Worm (Caenorhabditis elegans) whole organism, young adult: ENCODE results near the gene nspe-2.

Experiments used
- B0019.2 ChIP-seq: fragments of 200-800 bp; sonication (Bioruptor generic); conservative IDR thresholded peaks from 2 replicates; pipeline ENCODE4 v1.3.6; 2022; ENCODE audit warnings: missing genetic modification reagents, missing genetic modification characterization, missing compliant biosample characterization
- B0261.1 ChIP-seq: sonication (generic microtip); optimal IDR thresholded peaks from 2 replicates; lab custom pipeline; 2016; ENCODE audit warnings: mild to moderate bottlenecking, missing genetic modification characterization, moderate library complexity, missing compliant biosample characterization
- B0336.3 ChIP-seq: fragments of 200-800 bp; sonication (Bioruptor generic); IDR thresholded peaks from 2 replicates; pipeline ENCODE4 v1.3.6; 2022; ENCODE audit warnings: missing genetic modification characterization, missing compliant biosample characterization
- D2030.7 ChIP-seq: fragments of 200-800 bp; sonication (Bioruptor generic); IDR thresholded peaks from 2 replicates; pipeline ENCODE4 v1.3.6; 2022; ENCODE audit warnings: missing genetic modification reagents, missing genetic modification characterization, missing compliant biosample characterization
- F10E7.11 ChIP-seq: sonication (generic microtip); optimal IDR thresholded peaks from 2 replicates; lab custom pipeline; 2017; ENCODE audit warnings: mild to moderate bottlenecking, missing genetic modification characterization, moderate library complexity, missing compliant biosample characterization
- F22D6.2 ChIP-seq: sonication (generic microtip); optimal IDR thresholded peaks from 2 replicates; lab custom pipeline; 2016; ENCODE audit warnings: mild to moderate bottlenecking, missing genetic modification characterization, missing compliant biosample characterization
- F39B2.1 ChIP-seq: fragments of 200-800 bp; sonication (Bioruptor generic); IDR thresholded peaks from 2 replicates; pipeline ENCODE4 v1.3.6; 2022; ENCODE audit warnings: missing genetic modification reagents, missing genetic modification characterization, missing compliant biosample characterization
- F49E8.2 ChIP-seq: sonication (generic microtip); optimal IDR thresholded peaks from 3 replicates; lab custom pipeline; 2017; ENCODE audit warnings: missing genetic modification characterization, mild to moderate bottlenecking, missing compliant biosample characterization, antibody characterized with exemption, moderate library complexity; ENCODE audit not compliant: insufficient read depth
- T26A5.8 ChIP-seq: sonication (generic microtip); optimal IDR thresholded peaks from 2 replicates; lab custom pipeline; 2016; ENCODE audit warnings: missing genetic modification characterization, missing compliant biosample characterization
- Y56A3A.18 ChIP-seq: fragments of 200-800 bp; sonication (Bioruptor generic); IDR thresholded peaks from 2 replicates; pipeline ENCODE4 v1.3.6; 2022; ENCODE audit warnings: missing genetic modification reagents, missing genetic modification characterization, missing compliant biosample characterization
- aptf-2 ChIP-seq: fragments of 200-800 bp; sonication (Bioruptor generic); conservative IDR thresholded peaks from 2 replicates; pipeline ENCODE4 v1.3.6; 2022; ENCODE audit warnings: missing genetic modification reagents, missing genetic modification characterization, missing compliant biosample characterization
- atf-7 ChIP-seq: sonication (generic microtip); optimal IDR thresholded peaks from 2 replicates; lab custom pipeline; 2017; ENCODE audit warnings: mild to moderate bottlenecking, missing genetic modification characterization, missing compliant biosample characterization
- attf-6 ChIP-seq: fragments of 200-800 bp; sonication (Bioruptor generic); IDR thresholded peaks from 2 replicates; pipeline ENCODE4 v1.3.6; 2022; ENCODE audit warnings: missing genetic modification reagents, missing genetic modification characterization, missing compliant biosample characterization
- bed-1 ChIP-seq: fragments of 200-800 bp; sonication (Bioruptor generic); IDR thresholded peaks from 2 replicates; pipeline ENCODE4 v1.3.6; 2022; ENCODE audit warnings: missing genetic modification reagents, missing genetic modification characterization, missing compliant biosample characterization
- chd-7 ChIP-seq: sonication (generic microtip); optimal IDR thresholded peaks from 2 replicates; lab custom pipeline; 2016; ENCODE audit warnings: mild to moderate bottlenecking, missing genetic modification characterization, moderate library complexity, missing compliant biosample characterization
- efl-1 ChIP-seq: fragments of 150-350 bp; optimal IDR thresholded peaks from 2 replicates; lab custom pipeline; 2014; ENCODE audit warnings: missing biosample characterization, missing genetic modification reagents, missing genetic modification characterization
- egl-44 ChIP-seq: fragments of 200-800 bp; sonication (Bioruptor generic); IDR thresholded peaks from 2 replicates; pipeline ENCODE4 v1.3.6; 2022; ENCODE audit warnings: missing genetic modification reagents, missing genetic modification characterization, missing compliant biosample characterization
- gei-17 ChIP-seq: fragments of 200-800 bp; sonication (Bioruptor generic); optimal IDR thresholded peaks from 2 replicates; lab custom pipeline; 2018; ENCODE audit warnings: mild to moderate bottlenecking, missing genetic modification characterization, missing compliant biosample characterization
- hmg-1.2 ChIP-seq: fragments of 200-800 bp; sonication (Bioruptor generic); IDR thresholded peaks from 2 replicates; pipeline ENCODE4 v1.3.6; 2022; ENCODE audit warnings: missing genetic modification reagents, missing genetic modification characterization, missing compliant biosample characterization
- hsf-1 ChIP-seq: fragments of 200-800 bp; sonication (Bioruptor generic); IDR thresholded peaks from 2 replicates; pipeline ENCODE4 v1.3.6; 2022; ENCODE audit warnings: missing genetic modification reagents, missing genetic modification characterization, missing compliant biosample characterization
- let-526 ChIP-seq: fragments of 200-800 bp; sonication (Bioruptor generic); IDR thresholded peaks from 2 replicates; pipeline ENCODE4 v1.3.6; 2022; ENCODE audit warnings: missing genetic modification reagents, missing genetic modification characterization, missing compliant biosample characterization
- let-607 ChIP-seq, 2 experiments: fragments of 200-800 bp in 1 of 2; sonication (Bioruptor generic) in 1 of 2; sonication (generic microtip) in 1 of 2; optimal IDR thresholded peaks; 2 replicates each; lab custom pipeline; 2016 to 2018; ENCODE audit warnings: mild to moderate bottlenecking in 2 of 2, missing compliant biosample characterization in 2 of 2, missing genetic modification characterization in 2 of 2, moderate library complexity in 2 of 2, missing genotype in 1 of 2
- lin-35 ChIP-seq, 3 experiments: fragments of 150-350 bp in 2 of 3; sonication (generic microtip) in 1 of 3; optimal IDR thresholded peaks; 2 replicates each; lab custom pipeline; 2014 to 2018; ENCODE audit warnings: missing biosample characterization in 3 of 3, missing genetic modification characterization in 3 of 3, missing genetic modification reagents in 3 of 3
- lin-40 ChIP-seq: sonication (generic microtip); optimal IDR thresholded peaks from 2 replicates; lab custom pipeline; 2016; ENCODE audit warnings: missing genetic modification characterization, mild to moderate bottlenecking, missing compliant biosample characterization, missing genotype, missing genetic modification reagents
- madf-6 ChIP-seq: fragments of 200-800 bp; sonication (Bioruptor generic); IDR thresholded peaks from 2 replicates; pipeline ENCODE4 v1.3.6; 2022; ENCODE audit warnings: missing genetic modification reagents, missing genetic modification characterization, missing compliant biosample characterization
- madf-8 ChIP-seq: fragments of 200-800 bp; sonication (Bioruptor generic); conservative IDR thresholded peaks from 2 replicates; pipeline ENCODE4 v1.3.6; 2022; ENCODE audit warnings: missing genetic modification reagents, missing genetic modification characterization, missing compliant biosample characterization
- mes-4 ChIP-seq: sonication (generic microtip); optimal IDR thresholded peaks from 2 replicates; lab custom pipeline; 2016; ENCODE audit warnings: missing genotype, missing genetic modification characterization, missing compliant biosample characterization
- mxl-1 ChIP-seq: sonication (generic microtip); optimal IDR thresholded peaks from 2 replicates; lab custom pipeline; 2016; ENCODE audit warnings: missing genetic modification characterization, missing compliant biosample characterization
- nhr-120 ChIP-seq: fragments of 200-800 bp; sonication (Bioruptor generic); IDR thresholded peaks from 2 replicates; pipeline ENCODE4 v1.3.6; 2022; ENCODE audit warnings: missing genetic modification characterization, missing compliant biosample characterization
- nhr-80 ChIP-seq: sonication (generic microtip); optimal IDR thresholded peaks from 2 replicates; lab custom pipeline; 2016; ENCODE audit warnings: missing genetic modification characterization, missing compliant biosample characterization
- pha-4 ChIP-seq: fragments of 150-350 bp; sonication (generic microtip); optimal IDR thresholded peaks from 2 replicates; lab custom pipeline; 2014; ENCODE audit warnings: missing biosample characterization, missing genetic modification reagents, missing genetic modification characterization
- rcor-1 ChIP-seq: fragments of 200-800 bp; sonication (Bioruptor generic); IDR thresholded peaks from 2 replicates; pipeline ENCODE4 v1.3.6; 2022; ENCODE audit warnings: missing genetic modification reagents, missing genetic modification characterization, missing compliant biosample characterization
- rec-8 ChIP-seq, 2 experiments: sonication (generic microtip); optimal IDR thresholded peaks; 2 replicates each; lab custom pipeline; 2016; ENCODE audit warnings: mild to moderate bottlenecking in 2 of 2, missing genetic modification characterization in 2 of 2, missing genetic modification reagents in 2 of 2, missing genotype in 2 of 2, missing biosample characterization in 1 of 2, missing compliant biosample characterization in 1 of 2, moderate library complexity in 1 of 2
- sea-2 ChIP-seq: fragments of 200-800 bp; sonication (Bioruptor generic); IDR thresholded peaks from 2 replicates; pipeline ENCODE4 v1.3.6; 2022; ENCODE audit warnings: missing genetic modification characterization, missing compliant biosample characterization
- snpc-3.4 ChIP-seq: sonication (generic microtip); optimal IDR thresholded peaks from 2 replicates; lab custom pipeline; 2017; ENCODE audit warnings: missing genetic modification characterization, mild to moderate bottlenecking, missing compliant biosample characterization, antibody characterized with exemption, moderate library complexity, missing genotype, missing genetic modification reagents
- snpc-4 ChIP-seq, 5 experiments: fragments of 150-350 bp in 1 of 5; sonication (generic microtip) in 4 of 5; optimal IDR thresholded peaks; 2 replicates each; lab custom pipeline; 2014 to 2018; ENCODE audit warnings: missing genetic modification characterization in 5 of 5, missing biosample characterization in 3 of 5, antibody characterized with exemption in 2 of 5, mild to moderate bottlenecking in 2 of 5, missing compliant biosample characterization in 2 of 5, missing genotype in 2 of 5, moderate library complexity in 2 of 5, missing genetic modification reagents in 1 of 5
- sptf-2 ChIP-seq: fragments of 200-800 bp; sonication (Bioruptor generic); optimal IDR thresholded peaks from 2 replicates; lab custom pipeline; 2018; ENCODE audit warnings: mild to moderate bottlenecking, missing genetic modification characterization, missing compliant biosample characterization
- tbx-9 ChIP-seq: sonication (generic microtip); optimal IDR thresholded peaks from 2 replicates; lab custom pipeline; 2016; ENCODE audit warnings: borderline replicate concordance, missing genetic modification characterization, inconsistent platforms, missing compliant biosample characterization
- zfh-2 ChIP-seq: fragments of 200-800 bp; sonication (Bioruptor generic); conservative IDR thresholded peaks from 2 replicates; pipeline ENCODE4 v1.3.6; 2022; ENCODE audit warnings: missing genetic modification reagents, missing genetic modification characterization, missing compliant biosample characterization
- ztf-26 ChIP-seq: sonication (generic microtip); optimal IDR thresholded peaks from 2 replicates; lab custom pipeline; 2017; ENCODE audit warnings: missing genetic modification characterization, missing compliant biosample characterization
- ztf-6 ChIP-seq: fragments of 200-800 bp; sonication (Bioruptor generic); IDR thresholded peaks from 2 replicates; pipeline ENCODE4 v1.3.6; 2022; ENCODE audit warnings: missing genetic modification reagents, missing genetic modification characterization, missing compliant biosample characterization

nspe-2 gene

DNA sequence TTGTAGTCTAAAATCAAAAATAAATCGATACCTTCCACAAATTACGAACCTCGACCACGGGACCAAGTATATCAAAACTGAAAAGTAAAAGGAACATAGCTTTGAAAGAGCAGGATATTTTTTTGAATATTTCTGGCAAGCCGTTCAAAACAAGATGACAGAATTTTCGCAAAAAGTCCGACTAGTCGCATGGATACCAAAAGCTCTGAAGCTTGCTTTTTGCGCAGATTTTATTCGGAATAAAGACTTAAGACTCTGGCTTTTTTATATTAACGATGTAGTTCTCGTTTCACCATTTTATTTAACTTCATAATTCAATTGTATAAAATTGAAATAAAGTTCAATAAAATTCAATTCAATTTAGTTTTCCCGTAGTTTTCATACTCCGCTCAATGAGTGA, 45.6 kb downstream of the nspe-2 start, which contains the start of gene Y38E10A.2:
TSS of gene Y38E10A.2 (minus strand) at position 101 of the 400 bp plus-strand sequence.
- no peak for TF ChIP-seq chd-7
- no peak for TF ChIP-seq bed-1 (GFP tag; lab: Robert Waterston, UW)
- TF ChIP-seq hmg-1.2 (GFP tag; lab: Robert Waterston, UW): no peak
- TF ChIP-seq Y56A3A.18 (GFP tag; lab: Robert Waterston, UW): no peak
- TF ChIP-seq hsf-1: no peak
- TF ChIP-seq F39B2.1 (GFP tag; lab: Robert Waterston, UW): no peak
- no peak for TF ChIP-seq madf-6

DNA sequence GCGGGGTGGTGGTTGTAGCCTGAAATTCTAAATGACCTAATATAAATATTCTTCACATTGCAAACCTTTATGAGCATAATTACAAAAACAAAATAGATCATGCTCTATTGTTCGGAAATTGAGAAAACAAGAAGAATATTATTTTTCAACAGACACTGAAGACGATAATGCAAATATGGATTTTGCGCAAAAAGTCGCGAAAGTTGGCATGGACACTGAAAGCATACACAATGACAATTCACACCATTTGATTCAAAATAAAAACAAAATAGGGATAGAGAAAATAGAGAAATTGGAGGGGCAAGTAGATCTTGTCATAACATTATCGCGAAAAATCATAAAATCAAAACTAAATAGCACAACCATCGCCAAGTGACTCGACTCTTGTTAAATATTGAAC, 46.4 kb downstream of the nspe-2 start, which contains the start of gene Y38E10A.35:
TSS of gene Y38E10A.35 (minus strand) at position 101 of the 400 bp plus-strand sequence.
- no peak for TF ChIP-seq F10E7.11
- no peak for TF ChIP-seq pha-4 (tag; lab: Kevin White, UChicago)
- TF ChIP-seq let-526 (GFP tag; lab: Robert Waterston, UW): no peak
- no peak for TF ChIP-seq F22D6.2 (tag; lab: Kevin White, UChicago)
- TF ChIP-seq T26A5.8: no peak
- no peak for TF ChIP-seq nhr-80 (tag; lab: Kevin White, UChicago)
- TF ChIP-seq Y56A3A.18 (GFP tag; lab: Robert Waterston, UW): no peak
- no peak for TF ChIP-seq sptf-2 (GFP tag; lab: Kevin White, UChicago)
- no peak for TF ChIP-seq mes-4
- no peak for TF ChIP-seq snpc-4 (GFP tag; optimal IDR thresholded peaks at IDR 0.05; lab: Kevin White, UChicago)
- TF ChIP-seq snpc-4 (tag; optimal IDR thresholded peaks at IDR 0.05; lab: Kevin White, UChicago): no peak
- TF ChIP-seq snpc-3.4 (tag; lab: Kevin White, UChicago): no peak
- no peak for TF ChIP-seq sea-2 (GFP tag; lab: Robert Waterston, UW)
- TF ChIP-seq efl-1 (GFP tag; lab: Kevin White, UChicago): no peak
- no peak for TF ChIP-seq mxl-1 (tag; lab: Kevin White, UChicago)
- no peak for TF ChIP-seq B0336.3 (GFP tag; lab: Robert Waterston, UW)
- no peak for TF ChIP-seq attf-6 (GFP tag; lab: Robert Waterston, UW)
- no peak for TF ChIP-seq ztf-26 (tag; lab: Kevin White, UChicago)
- no peak for TF ChIP-seq nhr-120
- TF ChIP-seq egl-44 (GFP tag; lab: Robert Waterston, UW): no peak

DNA sequence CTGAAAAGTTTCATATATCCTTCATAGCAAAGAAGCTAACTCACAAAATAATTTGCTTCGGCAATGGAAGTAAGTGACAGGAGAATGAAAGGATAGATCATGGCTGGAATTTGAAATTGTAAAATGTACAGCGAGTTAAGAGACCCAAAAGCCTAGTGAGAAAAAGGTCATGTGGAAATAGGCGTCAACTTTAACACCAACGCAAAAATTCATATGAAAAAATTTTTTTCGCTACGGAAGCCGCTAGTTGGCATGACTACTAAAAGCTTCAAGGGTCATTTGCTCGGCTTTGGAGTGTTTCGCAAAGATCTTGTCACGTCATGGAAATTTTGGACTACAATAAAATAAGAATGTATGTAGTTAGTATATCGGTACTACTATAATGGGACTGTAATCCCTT, 48.7 kb downstream of the nspe-2 start, which contains the start of gene Y38E10A.1:
TSS of gene Y38E10A.1 (minus strand) at position 101 of the 400 bp plus-strand sequence.
- TF ChIP-seq F22D6.2 (tag; lab: Kevin White, UChicago): no peak
- no peak for TF ChIP-seq let-607 (tag; optimal IDR thresholded peaks at IDR 0.05; lab: Kevin White, UChicago)
- no peak for TF ChIP-seq ztf-6 (GFP tag; lab: Robert Waterston, UW)
- TF ChIP-seq aptf-2 (GFP tag; lab: Robert Waterston, UW): no peak
- no peak for TF ChIP-seq lin-35 (GFP tag; optimal IDR thresholded peaks at IDR 0.05; lab: Kevin White, UChicago)
- TF ChIP-seq rec-8 (tag; optimal IDR thresholded peaks at IDR 0.05; lab: Kevin White, UChicago): no peak
- no peak for TF ChIP-seq mxl-1 (tag; lab: Kevin White, UChicago)
- no peak for TF ChIP-seq D2030.7 (GFP tag; lab: Robert Waterston, UW)
- TF ChIP-seq zfh-2 (GFP tag; lab: Robert Waterston, UW): no peak
- TF ChIP-seq tbx-9: no peak
- TF ChIP-seq atf-7 (tag; lab: Kevin White, UChicago): no peak
- TF ChIP-seq madf-8 (GFP tag; lab: Robert Waterston, UW): no peak
- TF ChIP-seq B0261.1: no peak
- TF ChIP-seq B0019.2 (GFP tag; lab: Robert Waterston, UW): no peak
- TF ChIP-seq gei-17: no peak
- TF ChIP-seq F49E8.2: no peak
- no peak for TF ChIP-seq lin-40 (tag; lab: Kevin White, UChicago)
- no peak for TF ChIP-seq rcor-1 (GFP tag; lab: Robert Waterston, UW)
- TF ChIP-seq, all 124 proteins: peak for 0
